Worm (Caenorhabditis elegans) whole organism, mixed stage, embryonic: ENCODE measurements around the gene F11C1.9.

Experiments used
- mls-2 ChIP-seq: sonication (generic microtip); optimal IDR thresholded peaks from 2 replicates; lab custom pipeline; 2016; ENCODE audit warnings: mild to moderate bottlenecking, missing genetic modification characterization, moderate library complexity, missing compliant biosample characterization
- nhr-237 ChIP-seq: fragments of 150-350 bp; optimal IDR thresholded peaks from 2 replicates; lab custom pipeline; 2014; ENCODE audit warnings: missing biosample characterization, missing genetic modification characterization
- nhr-28 ChIP-seq: fragments of 150-350 bp; optimal IDR thresholded peaks from 2 replicates; lab custom pipeline; 2014; ENCODE audit warnings: missing biosample characterization, missing genetic modification characterization
- nhr-76 ChIP-seq: sonication (generic microtip); optimal IDR thresholded peaks from 2 replicates; lab custom pipeline; 2017; ENCODE audit warnings: missing biosample characterization, missing genetic modification characterization
- snpc-4 ChIP-seq: fragments of 150-350 bp; optimal IDR thresholded peaks from 2 replicates; lab custom pipeline; 2014; ENCODE audit warnings: missing biosample characterization, missing genetic modification characterization

ce11 chrX:12978569-12978968 is 1.2 kb upstream of the F11C1.9 start:
- no peak for TF ChIP-seq nhr-28 (tag; lab: Kevin White, UChicago)
- TF ChIP-seq mls-2 (tag; lab: Kevin White, UChicago), result no peak
- TF ChIP-seq nhr-237 (tag; lab: Kevin White, UChicago), result no peak
- TF ChIP-seq snpc-4 (tag; lab: Kevin White, UChicago), result no peak
- no peak for TF ChIP-seq nhr-76 (tag; lab: Kevin White, UChicago)
